Worm (Caenorhabditis elegans) whole organism, young adult: Measurements from ENCODE around the gene ptpn-22.

ENCODE experiments used
- B0261.1 ChIP-seq: sonication (generic microtip); optimal IDR thresholded peaks from 2 replicates; lab custom pipeline; 2016; ENCODE audit warnings: mild to moderate bottlenecking, missing genetic modification characterization, moderate library complexity, missing compliant biosample characterization
- C06A6.2 ChIP-seq: fragments of 200-800 bp; sonication (Bioruptor generic); conservative IDR thresholded peaks from 2 replicates; pipeline ENCODE4 v1.3.6; 2022; ENCODE audit warnings: missing genetic modification characterization, missing compliant biosample characterization
- ama-1 ChIP-seq, 3 experiments: fragments of 150-350 bp in 1 of 3; sonication (generic microtip) in 2 of 3; optimal IDR thresholded peaks; 2 replicates each; lab custom pipeline; 2014 to 2018; ENCODE audit warnings: missing biosample characterization in 2 of 3, missing genetic modification characterization in 2 of 3, missing genetic modification reagents in 2 of 3

- no peak for TF ChIP-seq ama-1 (optimal IDR thresholded peaks at IDR 0.05; lab: Kevin White, UChicago)
- no peak for TF ChIP-seq ama-1 (GFP tag; optimal IDR thresholded peaks at IDR 0.05; lab: Kevin White, UChicago)
- TF ChIP-seq C06A6.2 (GFP tag; lab: Robert Waterston, UW) = no peak
- no peak for TF ChIP-seq B0261.1 (tag; lab: Kevin White, UChicago)
Observed at ce11 chrIV:1740105-1741023, at the start of gene ptpn-22.
